Worm (Caenorhabditis elegans): ENCODE results near the gene R53.5.

DNA sequence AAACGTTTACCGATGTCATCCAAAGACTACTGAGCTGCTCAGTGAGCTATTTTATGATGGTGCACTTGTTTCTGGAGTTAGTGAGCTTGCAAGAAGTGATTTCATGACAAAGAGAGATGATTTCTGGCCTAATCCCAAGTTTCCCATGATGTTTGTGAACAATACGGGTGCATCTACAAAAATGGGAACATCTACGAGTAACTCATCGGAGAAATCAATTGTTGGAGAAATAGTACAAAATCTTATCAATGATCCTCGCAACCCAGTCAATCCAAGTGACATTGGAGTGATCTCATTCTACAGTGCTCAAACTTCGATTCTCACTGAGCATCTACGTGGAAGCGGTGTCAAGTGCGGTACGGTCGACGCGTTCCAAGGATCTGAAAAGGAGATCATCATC is 41.8 kb downstream of the R53.5 start:
- no peak for TF ChIP-seq nhr-237 (tag; optimal IDR thresholded peaks at IDR 0.05)
- TF ChIP-seq pha-4 (tag; optimal IDR thresholded peaks at IDR 0.05) = no peak
- no peak for TF ChIP-seq blmp-1 (tag; optimal IDR thresholded peaks at IDR 0.05)
- no peak for TF ChIP-seq lin-13 (tag; optimal IDR thresholded peaks at IDR 0.05)
- no peak for TF ChIP-seq lsy-2 (tag; optimal IDR thresholded peaks at IDR 0.05)
- no peak for TF ChIP-seq snpc-4 (tag; optimal IDR thresholded peaks at IDR 0.05)
- no peak for TF ChIP-seq flh-1 (GFP tag; optimal IDR thresholded peaks at IDR 0.05)
- no peak for TF ChIP-seq ceh-39 (tag; optimal IDR thresholded peaks at IDR 0.05)
- TF ChIP-seq ceh-43 (GFP tag; optimal IDR thresholded peaks at IDR 0.05) = no peak
- no peak for TF ChIP-seq unc-120 (tag; optimal IDR thresholded peaks at IDR 0.05; ENCODE audit: poor library complexity, severe bottlenecking)

All from whole organism, mixed stage, embryonic.